Worm (Caenorhabditis elegans) whole organism, early embryonic: ENCODE data around the gene txdc-12.1.

ENCODE experiments used
- B0310.2 ChIP-seq: sonication (generic microtip); optimal IDR thresholded peaks from 2 replicates; lab custom pipeline; 2016; ENCODE audit warnings: mild to moderate bottlenecking, missing genetic modification characterization, missing compliant biosample characterization
- ama-1 ChIP-seq: fragments of 150-350 bp; optimal IDR thresholded peaks from 2 replicates; lab custom pipeline; 2014
- ets-7 ChIP-seq: sonication (generic microtip); optimal IDR thresholded peaks from 2 replicates; lab custom pipeline; 2016; ENCODE audit warnings: missing genotype, missing genetic modification characterization, missing compliant biosample characterization
- hmbx-1 ChIP-seq: sonication (generic microtip); optimal IDR thresholded peaks from 2 replicates; lab custom pipeline; 2016; ENCODE audit warnings: mild to moderate bottlenecking, missing genetic modification characterization, missing compliant biosample characterization
- sea-1 ChIP-seq: fragments of 200-800 bp; sonication (Bioruptor generic); conservative IDR thresholded peaks from 2 replicates; pipeline ENCODE4 v1.3.6; 2022; ENCODE audit warnings: missing genetic modification characterization, missing compliant biosample characterization

ce11 chrII:12278602-12279001 is 38.4 kb downstream of the txdc-12.1 start:
- TF ChIP-seq ets-7, result no peak
- TF ChIP-seq ama-1, result no peak
- TF ChIP-seq sea-1 (GFP tag; lab: Robert Waterston, UW), result no peak
- no peak for TF ChIP-seq B0310.2
- TF ChIP-seq hmbx-1 (tag; lab: Kevin White, UChicago), result no peak
